Fruit fly (Drosophila melanogaster): Measurements from ENCODE around the gene CG32102.

Gene CG32102

dm6 chr3L:12455034-12455433, 14.6 kb downstream of the CG32102 start:
- TF ChIP-seq HLH106 (tag; optimal IDR thresholded peaks at IDR 0.05): no peak
- no peak for TF ChIP-seq OdsH (GFP tag; optimal IDR thresholded peaks at IDR 0.05)
- TF ChIP-seq Dfd (GFP tag; optimal IDR thresholded peaks at IDR 0.05): no peak
- no peak for TF ChIP-seq foxo (GFP tag; optimal IDR thresholded peaks at IDR 0.05)
- no peak for TF ChIP-seq sage (GFP tag; optimal IDR thresholded peaks at IDR 0.05)
- no peak for TF ChIP-seq Hr83 (GFP tag; optimal IDR thresholded peaks at IDR 0.05; ENCODE audit: poor library complexity, severe bottlenecking)
- TF ChIP-seq tai (GFP tag; optimal IDR thresholded peaks at IDR 0.05): no peak
- no peak for TF ChIP-seq woc (GFP tag; optimal IDR thresholded peaks at IDR 0.05)
- TF ChIP-seq Vsx2 (GFP tag; optimal IDR thresholded peaks at IDR 0.05; ENCODE audit: partially characterized antibody): no peak
- no peak for TF ChIP-seq Sp1 (GFP tag; optimal IDR thresholded peaks at IDR 0.05)
- TF ChIP-seq ey (GFP tag; optimal IDR thresholded peaks at IDR 0.05): no peak
- TF ChIP-seq Abd-B (GFP tag; optimal IDR thresholded peaks at IDR 0.05): no peak
- no peak for TF ChIP-seq Jra (GFP tag; optimal IDR thresholded peaks at IDR 0.05)

- TF ChIP-seq Abd-B (GFP tag; optimal IDR thresholded peaks at IDR 0.05) (no peak), dl (GFP tag; optimal IDR thresholded peaks at IDR 0.05; ENCODE audit: insufficient read depth in 1 of 2, partially characterized antibody in 2 of 2) (no peak)
These were observed 16.1 kb downstream of the CG32102 start for dm6 chr3L:12453529-12453928.

- no peak for TF ChIP-seq tai (GFP tag; optimal IDR thresholded peaks at IDR 0.05)
- no peak for TF ChIP-seq brk (GFP tag; optimal IDR thresholded peaks at IDR 0.05)
- TF ChIP-seq CG9705 (GFP tag; optimal IDR thresholded peaks at IDR 0.05): no peak
- no peak for TF ChIP-seq lola (GFP tag; optimal IDR thresholded peaks at IDR 0.05)
- TF ChIP-seq jim (GFP tag; optimal IDR thresholded peaks at IDR 0.05): no peak
- no peak for TF ChIP-seq HLH106 (tag; optimal IDR thresholded peaks at IDR 0.05)
- no peak for TF ChIP-seq Sp1 (GFP tag; optimal IDR thresholded peaks at IDR 0.05)
- no peak for TF ChIP-seq Mio (GFP tag; optimal IDR thresholded peaks at IDR 0.05)
- TF ChIP-seq Abd-B (GFP tag; optimal IDR thresholded peaks at IDR 0.05): no peak
- no peak for TF ChIP-seq dmrt93B (GFP tag; optimal IDR thresholded peaks at IDR 0.05)
- no peak for TF ChIP-seq Rel (GFP tag; optimal IDR thresholded peaks at IDR 0.05)
- TF ChIP-seq Rel (tag; optimal IDR thresholded peaks at IDR 0.05): no peak
These were observed 22.1 kb downstream of the CG32102 start for dm6 chr3L:12447501-12447900.

DNA sequence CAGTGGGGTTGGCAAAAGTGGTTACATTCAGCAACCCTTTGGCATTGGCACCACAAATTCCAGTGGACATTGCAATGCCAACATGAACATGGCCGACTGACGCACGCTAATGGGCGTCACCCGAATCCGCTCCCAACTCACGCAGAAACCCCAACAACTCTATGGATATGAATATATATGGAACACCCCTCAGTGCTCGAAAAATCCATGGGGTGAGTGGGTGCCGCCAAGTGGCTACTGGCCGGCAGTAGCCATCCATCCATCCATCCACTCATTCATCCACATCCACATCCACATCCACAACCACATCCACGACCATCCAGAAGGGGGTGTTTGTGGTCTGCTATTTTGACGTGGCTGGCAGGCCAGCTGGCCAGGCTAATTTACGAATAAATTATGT, 22.5 kb downstream of the CG32102 start:
- TF ChIP-seq Hr83 (GFP tag; optimal IDR thresholded peaks at IDR 0.05; ENCODE audit: poor library complexity, severe bottlenecking) (no peak), ey (GFP tag; optimal IDR thresholded peaks at IDR 0.05) (no peak), Hnf4 (GFP tag; optimal IDR thresholded peaks at IDR 0.05) (no peak)

DNA sequence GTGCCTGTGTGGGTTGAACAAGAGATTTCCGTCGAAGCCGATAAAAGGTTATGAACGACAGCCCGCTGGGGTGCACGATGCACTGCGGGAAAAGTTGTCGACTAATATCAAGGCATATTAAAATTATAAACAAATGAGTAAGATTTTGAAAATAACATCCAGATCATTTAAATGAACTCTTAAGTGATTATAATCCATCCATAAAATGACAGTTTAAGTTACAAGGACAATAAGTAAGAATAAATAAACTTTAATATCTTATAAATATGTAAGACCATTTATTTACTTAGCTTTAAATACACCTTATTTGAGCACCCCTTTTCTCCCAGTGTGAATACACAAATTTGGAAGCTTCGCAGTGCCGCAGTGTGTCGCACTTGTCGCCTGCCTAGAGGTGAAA, 25.5 kb downstream of the CG32102 start:
- TF ChIP-seq OdsH (GFP tag; optimal IDR thresholded peaks at IDR 0.05) (no peak), jim (GFP tag; optimal IDR thresholded peaks at IDR 0.05) (no peak), h (GFP tag; optimal IDR thresholded peaks at IDR 0.05) (peak; percentile 1)

DNA sequence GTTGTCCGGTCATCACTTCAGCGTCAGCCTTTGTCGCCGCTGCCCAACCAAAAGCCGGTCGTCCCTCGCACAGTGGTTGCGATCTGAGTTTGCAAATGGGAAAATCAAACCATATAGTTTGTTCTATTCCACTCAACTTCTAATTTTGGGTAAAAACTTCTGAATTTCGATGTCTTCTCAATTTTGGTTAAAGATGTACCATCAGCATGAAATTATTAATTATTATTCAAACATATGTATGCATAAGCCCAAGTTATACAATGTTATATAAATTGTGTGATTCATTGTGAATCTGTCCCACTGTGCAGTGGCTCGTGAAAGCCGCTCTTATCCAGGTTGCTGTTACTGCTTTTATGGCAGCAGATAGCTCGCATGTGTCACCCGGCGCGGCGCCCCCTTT, 27.0 kb downstream of the CG32102 start:
- TF ChIP-seq CrebA (GFP tag; optimal IDR thresholded peaks at IDR 0.05; ENCODE audit: borderline replicate concordance): no peak
- TF ChIP-seq woc (GFP tag; optimal IDR thresholded peaks at IDR 0.05): peak; percentile 63
- TF ChIP-seq h (GFP tag; optimal IDR thresholded peaks at IDR 0.05): peak; percentile 65
- TF ChIP-seq HLH106 (tag; optimal IDR thresholded peaks at IDR 0.05): peak; percentile 46
- TF ChIP-seq usp (GFP tag; optimal IDR thresholded peaks at IDR 0.05): no peak
- TF ChIP-seq Vsx2 (GFP tag; optimal IDR thresholded peaks at IDR 0.05; ENCODE audit: partially characterized antibody): no peak
- no peak for TF ChIP-seq Abd-B (GFP tag; optimal IDR thresholded peaks at IDR 0.05)
- TF ChIP-seq sv (GFP tag; optimal IDR thresholded peaks at IDR 0.05): no peak
- no peak for TF ChIP-seq sage (GFP tag; optimal IDR thresholded peaks at IDR 0.05)
- TF ChIP-seq tai (GFP tag; optimal IDR thresholded peaks at IDR 0.05): no peak
- no peak for TF ChIP-seq N (GFP tag; optimal IDR thresholded peaks at IDR 0.05)
- TF ChIP-seq OdsH (GFP tag; optimal IDR thresholded peaks at IDR 0.05): peak; percentile 52
- TF ChIP-seq Sp1 (GFP tag; optimal IDR thresholded peaks at IDR 0.05): peak; percentile 65
- no peak for TF ChIP-seq CG32264 (GFP tag; optimal IDR thresholded peaks at IDR 0.05)
- peak in 1 of 2 experiments; percentile 46 for TF ChIP-seq foxo (GFP tag; optimal IDR thresholded peaks at IDR 0.05)
- no peak for TF ChIP-seq Hnf4 (GFP tag; optimal IDR thresholded peaks at IDR 0.05)
- TF ChIP-seq ey (GFP tag; optimal IDR thresholded peaks at IDR 0.05): peak; percentile 61
- TF ChIP-seq fru (GFP tag; optimal IDR thresholded peaks at IDR 0.05): peak; percentile 49
- peak; percentile 47 for TF ChIP-seq psq (GFP tag; optimal IDR thresholded peaks at IDR 0.05)
- no peak for TF ChIP-seq dsf (GFP tag; optimal IDR thresholded peaks at IDR 0.05; ENCODE audit: borderline replicate concordance)
- no peak for TF ChIP-seq lola (GFP tag; optimal IDR thresholded peaks at IDR 0.05)
- no peak for TF ChIP-seq brk (GFP tag; optimal IDR thresholded peaks at IDR 0.05)
- TF ChIP-seq br (GFP tag; optimal IDR thresholded peaks at IDR 0.05): peak; percentile 51
- TF ChIP-seq dmrt93B (GFP tag; optimal IDR thresholded peaks at IDR 0.05): peak; percentile 19
- peak; percentile 52 for TF ChIP-seq rgr (GFP tag; optimal IDR thresholded peaks at IDR 0.05)

All from whole organism, wandering third instar larva.